Fruit fly (Drosophila melanogaster): ENCODE results near the gene MME1.

MME1 gene

DNA sequence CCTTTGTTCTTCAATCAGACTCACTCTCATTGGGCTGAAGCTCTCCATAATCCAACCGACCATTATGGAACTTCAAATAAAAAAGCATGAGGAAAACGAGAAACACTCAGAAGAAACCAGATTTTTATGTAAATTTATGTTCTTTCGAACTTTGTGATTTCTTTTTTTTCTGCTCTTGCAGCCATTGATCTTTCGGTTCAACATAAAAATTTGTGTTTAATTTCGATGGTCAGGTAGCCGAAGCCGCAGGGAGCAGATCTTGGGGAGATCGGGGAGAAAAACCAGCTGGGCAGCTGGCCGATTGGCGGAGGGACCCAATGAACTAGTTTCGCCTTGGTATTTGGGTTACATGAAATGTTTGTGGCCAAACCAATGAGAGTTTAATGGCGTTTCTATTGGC lies 23.0 kb upstream of the MME1 start (continued):
- TF ChIP-seq Sox102F (GFP tag; optimal IDR thresholded peaks at IDR 0.05) (no peak), yki (optimal IDR thresholded peaks at IDR 0.05) (no peak), ems (GFP tag; optimal IDR thresholded peaks at IDR 0.05) (no peak), Hey (tag; optimal IDR thresholded peaks at IDR 0.05) (no peak), CkIIα-i1 (GFP tag; IDR thresholded peaks at IDR 0.05) (no peak), zfh2 (GFP tag; optimal IDR thresholded peaks at IDR 0.05) (no peak), vvl (GFP tag; IDR thresholded peaks at IDR 0.05) (peak; percentile 31; the same call in 1 of the 2 replicates), CG3407 (GFP tag; optimal IDR thresholded peaks at IDR 0.05) (no peak), sc (optimal IDR thresholded peaks at IDR 0.05) (no peak), sc (GFP tag; optimal IDR thresholded peaks at IDR 0.05) (no peak), esg (GFP tag; conservative IDR thresholded peaks at IDR 0.05) (no peak), H2.0 (GFP tag; IDR thresholded peaks at IDR 0.05) (no peak), NC2β (GFP tag; optimal IDR thresholded peaks at IDR 0.05) (no peak)

DNA sequence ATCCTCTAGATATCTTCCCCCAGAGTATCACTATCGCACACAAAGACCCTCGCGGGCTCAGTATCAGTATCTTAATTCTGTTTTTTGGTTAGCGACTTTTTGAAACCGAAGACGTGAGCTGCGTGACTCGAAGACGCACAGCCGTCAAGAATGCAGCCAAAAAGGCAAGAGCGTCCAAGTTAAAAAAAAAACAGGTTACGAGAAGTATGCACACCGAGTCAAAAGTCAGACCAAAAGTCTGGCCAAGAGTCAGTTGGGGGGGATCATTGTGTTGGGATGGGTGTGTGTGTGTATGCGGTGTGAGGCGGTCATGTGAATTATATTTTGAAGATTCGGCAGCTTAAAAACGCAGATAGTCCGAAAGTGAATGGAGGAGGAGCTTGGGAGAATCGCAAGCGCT lies 21.8 kb upstream of the MME1 start:
- TF ChIP-seq Blimp-1 (GFP tag; optimal IDR thresholded peaks at IDR 0.05) (peak; percentile 1), pros (GFP tag; optimal IDR thresholded peaks at IDR 0.05) (peak; percentile 84), slou (GFP tag; optimal IDR thresholded peaks at IDR 0.05) (no peak), zfh1 (GFP tag; IDR thresholded peaks at IDR 0.05) (0 out of 3 replicates have a peak, but pooled peaks have one; percentile 3), grau (tag; optimal IDR thresholded peaks at IDR 0.05) (no peak), CG9932 (GFP tag; IDR thresholded peaks at IDR 0.05) (no peak), sqz (GFP tag; optimal IDR thresholded peaks at IDR 0.05) (peak; percentile 67), kni (GFP tag; optimal IDR thresholded peaks at IDR 0.05) (peak; percentile 16), cg (GFP tag; optimal IDR thresholded peaks at IDR 0.05) (peak; percentile 3), sd (tag; optimal IDR thresholded peaks at IDR 0.05) (peak; percentile 28), chinmo (GFP tag; IDR thresholded peaks at IDR 0.05; ENCODE audit: partially characterized antibody) (0 out of 4 replicates have a peak, but pooled peaks have one; percentile 53)

DNA sequence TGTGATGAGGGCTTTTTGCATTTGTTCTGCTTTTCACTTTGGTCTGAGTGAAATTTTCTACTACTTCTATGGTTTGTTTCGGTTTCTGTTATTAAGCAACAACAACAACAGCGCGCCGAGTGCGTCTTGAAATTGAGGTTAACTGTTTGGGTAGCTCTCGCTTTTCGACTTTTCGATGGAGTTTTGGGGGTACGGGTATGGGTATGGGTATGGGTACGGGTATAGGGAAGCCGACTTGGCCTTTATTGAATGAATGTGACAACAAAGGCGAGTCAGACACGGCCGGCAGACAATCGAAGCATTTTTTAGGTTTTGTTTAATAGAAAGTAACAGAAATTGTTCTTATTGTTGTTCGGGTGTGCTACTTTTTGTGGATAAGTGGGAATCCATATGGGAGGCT lies 19.8 kb upstream of the MME1 start:
- TF ChIP-seq CG14014 (GFP tag; IDR thresholded peaks at IDR 0.05), result no peak
- no peak for TF ChIP-seq ind (GFP tag; optimal IDR thresholded peaks at IDR 0.05)
- peak; percentile 25 for TF ChIP-seq pros (GFP tag; optimal IDR thresholded peaks at IDR 0.05)
- no peak for TF ChIP-seq Meics (GFP tag; optimal IDR thresholded peaks at IDR 0.05)
- TF ChIP-seq Blimp-1 (GFP tag; optimal IDR thresholded peaks at IDR 0.05), result peak; percentile 86
- no peak for TF ChIP-seq CG18619 (GFP tag; optimal IDR thresholded peaks at IDR 0.05)
- no peak for TF ChIP-seq gce (GFP tag; IDR thresholded peaks at IDR 0.05)
- TF ChIP-seq Hr39 (optimal IDR thresholded peaks at IDR 0.05), result no peak
- no peak for TF ChIP-seq caup (GFP tag; optimal IDR thresholded peaks at IDR 0.05; ENCODE audit: severe bottlenecking)
- no peak for TF ChIP-seq Dref (GFP tag; IDR thresholded peaks at IDR 0.05)
- no peak for TF ChIP-seq Deaf1 (tag; optimal IDR thresholded peaks at IDR 0.05)
- no peak for TF ChIP-seq Lhr (GFP tag; optimal IDR thresholded peaks at IDR 0.05)
- peak; percentile 44 for TF ChIP-seq sens (GFP tag)
- peak; percentile 31 for TF ChIP-seq bigmax (GFP tag; optimal IDR thresholded peaks at IDR 0.05)
- TF ChIP-seq tll (GFP tag; optimal IDR thresholded peaks at IDR 0.05), result no peak
- 0 out of 3 replicates have a peak, but pooled peaks have one; percentile 80 for TF ChIP-seq CG2199 (GFP tag; IDR thresholded peaks at IDR 0.05)
- TF ChIP-seq CG4360 (GFP tag; IDR thresholded peaks at IDR 0.05), result peak; percentile 74
- 0 out of 4 replicates have a peak, but pooled peaks have one; percentile 37 for TF ChIP-seq chinmo (GFP tag; IDR thresholded peaks at IDR 0.05; ENCODE audit: partially characterized antibody)
- TF ChIP-seq ci (GFP tag; IDR thresholded peaks at IDR 0.05), result 0 out of 3 replicates have a peak, but pooled peaks have one; percentile 22
- no peak for TF ChIP-seq pum (GFP tag; optimal IDR thresholded peaks at IDR 0.05)
- TF ChIP-seq CG7963 (GFP tag; IDR thresholded peaks at IDR 0.05; ENCODE audit: partially characterized antibody), result no peak
- TF ChIP-seq Med (GFP tag), result no peak
- no peak for TF ChIP-seq CG6683 (GFP tag; optimal IDR thresholded peaks at IDR 0.05)
- no peak for TF ChIP-seq ase (GFP tag; IDR thresholded peaks at IDR 0.05)
- TF ChIP-seq Rx (GFP tag; IDR thresholded peaks at IDR 0.05), result no peak
- no peak for TF ChIP-seq Spps (tag; optimal IDR thresholded peaks at IDR 0.05)
- no peak for TF ChIP-seq run (tag; optimal IDR thresholded peaks at IDR 0.05)
- no peak for TF ChIP-seq CG8944 (GFP tag; optimal IDR thresholded peaks at IDR 0.05)
